Worm (Caenorhabditis elegans) whole organism, L4/young adult: ENCODE measurements around the gene Y110A2AR.1.

Source experiments
- W03F9.2 ChIP-seq: fragments of 150-350 bp; optimal IDR thresholded peaks from 2 replicates; lab custom pipeline; 2014; ENCODE audit warnings: missing biosample characterization, missing genetic modification characterization
- dao-5 ChIP-seq: sonication (generic microtip); optimal IDR thresholded peaks from 2 replicates; lab custom pipeline; 2016; ENCODE audit warnings: missing genotype, missing genetic modification characterization, moderate library complexity, missing compliant biosample characterization
- him-1 ChIP-seq: sonication (generic microtip); optimal IDR thresholded peaks from 2 replicates; lab custom pipeline; 2016; ENCODE audit warnings: missing genotype, missing genetic modification reagents, missing genetic modification characterization, missing compliant biosample characterization

- TF ChIP-seq him-1 (no peak), W03F9.2 (tag; lab: Kevin White, UChicago) (no peak), dao-5 (tag; lab: Kevin White, UChicago) (no peak)
Measured at ce11 chrII:2955656-2956115, 36.2 kb downstream of the Y110A2AR.1 start, which contains the start of gene irld-48.
